Fruit fly (Drosophila melanogaster) whole organism, prepupa: Measurements from ENCODE around the gene CG12692.

Experiments used
- OdsH ChIP-seq: fragments of 200-800 bp; sonication (Bioruptor generic); optimal IDR thresholded peaks from 3 replicates; lab custom pipeline; 2016; ENCODE audit warnings: missing biosample characterization, missing genetic modification characterization
- ss ChIP-seq, 2 experiments: fragments of 200-800 bp; sonication (Bioruptor generic); optimal IDR thresholded peaks; 2 replicates in 1 of 2; 3 replicates in 1 of 2; lab custom pipeline; 2017 to 2018; ENCODE audit warnings: mild to moderate bottlenecking in 2 of 2, missing biosample characterization in 2 of 2, missing genetic modification characterization in 2 of 2, moderate library complexity in 1 of 2

- no peak for TF ChIP-seq OdsH (GFP tag; lab: Kevin White, UChicago)
- TF ChIP-seq ss (GFP tag; optimal IDR thresholded peaks at IDR 0.05; lab: Kevin White, UChicago): no peak
Observed at dm6 chrX:4305980-4306379, 3.8 kb upstream of the CG12692 start.
